Fruit fly (Drosophila melanogaster): ENCODE data around the gene CG13784.

The CG13784 gene

dm6 chr2L:7242240-7242793 lies 22.5 kb upstream of the CG13784 start (continued):
- peak; percentile 60 for TF ChIP-seq sug (tag; optimal IDR thresholded peaks at IDR 0.05)
- no peak for TF ChIP-seq Hey (tag; optimal IDR thresholded peaks at IDR 0.05)
- no peak for TF ChIP-seq fru (optimal IDR thresholded peaks at IDR 0.05)
- peak; percentile 29; the same call in 1 of the 2 replicates for TF ChIP-seq wdn (GFP tag; IDR thresholded peaks at IDR 0.05)
- no peak for TF ChIP-seq jing (GFP tag; optimal IDR thresholded peaks at IDR 0.05)
- no peak for TF ChIP-seq CG6791 (GFP tag; IDR thresholded peaks at IDR 0.05; ENCODE audit: partially characterized antibody)
- no peak for TF ChIP-seq CG1603 (tag; optimal IDR thresholded peaks at IDR 0.05)
- TF ChIP-seq lilli (GFP tag; optimal IDR thresholded peaks at IDR 0.05) = no peak
- no peak for TF ChIP-seq disco-r (GFP tag; optimal IDR thresholded peaks at IDR 0.05)
- no peak for TF ChIP-seq sima (GFP tag; optimal IDR thresholded peaks at IDR 0.05)
- peak; percentile 59 for TF ChIP-seq grn (GFP tag; optimal IDR thresholded peaks at IDR 0.05)
- TF ChIP-seq klu (GFP tag; IDR thresholded peaks at IDR 0.05) = no peak
- TF ChIP-seq CG14667 (GFP tag; IDR thresholded peaks at IDR 0.05) = no peak
- no peak for TF ChIP-seq BtbVII (GFP tag; optimal IDR thresholded peaks at IDR 0.05)
- TF ChIP-seq NC2α (GFP tag; optimal IDR thresholded peaks at IDR 0.05) = no peak
- peak; percentile 6 for TF ChIP-seq CG3281 (GFP tag; optimal IDR thresholded peaks at IDR 0.05)
- no peak for TF ChIP-seq CG32532 (GFP tag; IDR thresholded peaks at IDR 0.05)
- TF ChIP-seq CG4617 (GFP tag; optimal IDR thresholded peaks at IDR 0.05; ENCODE audit: borderline replicate concordance) = no peak

dm6 chr2L:7241499-7241898 lies 21.7 kb upstream of the CG13784 start:
- TF ChIP-seq Aef1 (GFP tag; IDR thresholded peaks at IDR 0.05) = no peak
- no peak for TF ChIP-seq Ada2b (GFP tag; IDR thresholded peaks at IDR 0.05)
- TF ChIP-seq ems (GFP tag; optimal IDR thresholded peaks at IDR 0.05) = no peak
- TF ChIP-seq Atf6 (GFP tag; IDR thresholded peaks at IDR 0.05) = no peak
- TF ChIP-seq NK7.1 (GFP tag; optimal IDR thresholded peaks at IDR 0.05) = no peak
- no peak for TF ChIP-seq CG43689 (GFP tag; IDR thresholded peaks at IDR 0.05)
- peak; percentile 82; the same call in 2 of the 4 replicates for TF ChIP-seq chinmo (GFP tag; IDR thresholded peaks at IDR 0.05; ENCODE audit: partially characterized antibody)
- no peak for TF ChIP-seq repo (GFP tag; optimal IDR thresholded peaks at IDR 0.05)
- TF ChIP-seq sd (tag; optimal IDR thresholded peaks at IDR 0.05) = peak; percentile 55
- no peak for TF ChIP-seq CG6791 (GFP tag; IDR thresholded peaks at IDR 0.05; ENCODE audit: partially characterized antibody)
- TF ChIP-seq vvl (GFP tag; IDR thresholded peaks at IDR 0.05) = peak; percentile 49
- TF ChIP-seq fd64A (GFP tag; optimal IDR thresholded peaks at IDR 0.05) = no peak
- TF ChIP-seq CG8089 (GFP tag; optimal IDR thresholded peaks at IDR 0.05) = no peak
- TF ChIP-seq CG6175 (GFP tag; IDR thresholded peaks at IDR 0.05) = peak; percentile 74; the same call in 1 of the 3 replicates
- TF ChIP-seq CG4360 (GFP tag; IDR thresholded peaks at IDR 0.05) = no peak
- TF ChIP-seq exex (tag; optimal IDR thresholded peaks at IDR 0.05) = no peak
- TF ChIP-seq CG15011 (GFP tag; optimal IDR thresholded peaks at IDR 0.05) = no peak
- no peak for TF ChIP-seq nau (GFP tag; optimal IDR thresholded peaks at IDR 0.05)
- TF ChIP-seq dysf (GFP tag; IDR thresholded peaks at IDR 0.05) = no peak
- no peak for TF ChIP-seq ATbp (GFP tag; optimal IDR thresholded peaks at IDR 0.05)
- 0 out of 4 replicates have a peak, but pooled peaks have one; percentile 20 for TF ChIP-seq Dll (GFP tag; IDR thresholded peaks at IDR 0.05; ENCODE audit: partially characterized antibody)
- TF ChIP-seq gem (tag; optimal IDR thresholded peaks at IDR 0.05) = peak; percentile 55
- TF ChIP-seq Spps (tag; optimal IDR thresholded peaks at IDR 0.05) = no peak

- TF ChIP-seq Ssrp (tag; optimal IDR thresholded peaks at IDR 0.05) (no peak), CG18619 (GFP tag; optimal IDR thresholded peaks at IDR 0.05) (no peak), CG12769 (tag; optimal IDR thresholded peaks at IDR 0.05) (peak; percentile 33), Mes4 (GFP tag; optimal IDR thresholded peaks at IDR 0.05) (no peak), CTCF (GFP tag; optimal IDR thresholded peaks at IDR 0.05) (no peak), CG11456 (GFP tag; IDR thresholded peaks at IDR 0.05) (no peak), da (GFP tag; optimal IDR thresholded peaks at IDR 0.05) (no peak), Jarid2 (GFP tag; optimal IDR thresholded peaks at IDR 0.05) (no peak), CG13894 (tag; optimal IDR thresholded peaks at IDR 0.05) (peak; percentile 10), Eip74EF (GFP tag; optimal IDR thresholded peaks at IDR 0.05) (peak in 1 of 2 experiments; percentile 84), CG13123 (GFP tag; optimal IDR thresholded peaks at IDR 0.05) (no peak), trh (GFP tag; optimal IDR thresholded peaks at IDR 0.05) (no peak)
Observed at dm6 chr2L:7240964-7241363, 21.1 kb upstream of the CG13784 start.

Measured in whole organism, embryonic.